Worm (Caenorhabditis elegans) whole organism, midembryonic: ENCODE data around the gene F38H4.3.

Source experiments
- T22C8.4 ChIP-seq: fragments of 200-800 bp; sonication (Bioruptor generic); IDR thresholded peaks from 2 replicates; pipeline ENCODE4 v1.3.6; 2022; ENCODE audit warnings: missing genetic modification characterization, missing compliant biosample characterization
- flt-1 ChIP-seq: fragments of 200-800 bp; sonication (Bioruptor generic); IDR thresholded peaks from 2 replicates; pipeline ENCODE4 v1.3.6; 2022; ENCODE audit warnings: missing genetic modification characterization, missing compliant biosample characterization
- med-1 ChIP-seq: sonication (generic microtip); optimal IDR thresholded peaks from 2 replicates; lab custom pipeline; 2017; ENCODE audit warnings: missing genetic modification characterization, mild to moderate bottlenecking, missing compliant biosample characterization, antibody characterized with exemption, missing genetic modification reagents; ENCODE audit not compliant: insufficient read depth
- ref-1 ChIP-seq: fragments of 200-800 bp; sonication (Bioruptor generic); conservative IDR thresholded peaks from 2 replicates; pipeline ENCODE4 v1.3.6; 2022; ENCODE audit warnings: missing genetic modification reagents, missing genetic modification characterization, missing compliant biosample characterization
- tab-1 ChIP-seq: fragments of 200-800 bp; sonication (Bioruptor generic); IDR thresholded peaks from 2 replicates; pipeline ENCODE4 v1.3.6; 2022; ENCODE audit warnings: missing genetic modification characterization, missing compliant biosample characterization
- ztf-23 ChIP-seq: fragments of 200-800 bp; sonication (Bioruptor generic); IDR thresholded peaks from 2 replicates; pipeline ENCODE4 v1.3.6; 2022; ENCODE audit warnings: missing genetic modification reagents, missing genetic modification characterization, missing compliant biosample characterization
- ztf-29 ChIP-seq: fragments of 200-800 bp; sonication (Bioruptor generic); IDR thresholded peaks from 2 replicates; pipeline ENCODE4 v1.3.6; 2022; ENCODE audit warnings: missing genetic modification reagents, missing genetic modification characterization, missing compliant biosample characterization

DNA sequence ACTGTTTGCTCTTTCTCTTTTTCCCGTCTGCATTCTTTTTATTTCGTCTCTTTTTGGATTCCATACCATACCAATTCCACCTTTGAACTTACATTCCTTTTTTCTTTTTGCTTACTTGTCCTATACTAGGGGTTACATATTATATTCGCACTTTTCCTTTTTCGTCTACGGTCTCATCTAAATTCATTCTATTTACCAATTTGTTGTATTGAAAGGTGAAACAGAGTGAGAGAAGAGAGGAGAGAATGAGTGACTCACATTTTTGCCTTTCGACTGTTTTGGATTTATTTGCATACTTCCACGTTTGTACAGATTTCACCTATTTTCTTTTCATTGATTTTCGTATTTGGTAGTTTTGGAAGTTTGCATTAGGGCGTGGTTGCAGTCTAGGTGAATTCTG, 21.2 kb downstream of the F38H4.3 start:
- TF ChIP-seq ztf-23 (GFP tag; lab: Robert Waterston, UW), result no peak
- TF ChIP-seq T22C8.4 (GFP tag; lab: Robert Waterston, UW), result no peak
- no peak for TF ChIP-seq ztf-29 (GFP tag; lab: Robert Waterston, UW)
- TF ChIP-seq flt-1, result no peak
- TF ChIP-seq ref-1, result no peak
- TF ChIP-seq tab-1 (GFP tag; lab: Robert Waterston, UW), result no peak
- TF ChIP-seq med-1 (GFP tag; lab: Kevin White, UChicago), result no peak
